Fruit fly (Drosophila melanogaster) whole organism: ENCODE results near the gene CrebA.

Source experiments
- CG8478 ChIP-seq: fragments of >200 bp; optimal IDR thresholded peaks from 2 replicates; lab custom pipeline; 2018; ENCODE audit warnings: inconsistent platforms
- Dll ChIP-seq: fragments of >200 bp; optimal IDR thresholded peaks from 2 replicates; lab custom pipeline; 2017
- EcR ChIP-seq, 2 experiments: fragments of >200 bp; optimal IDR thresholded peaks; 2 replicates each; lab custom pipeline; 2017; ENCODE audit warnings: missing biosample characterization in 2 of 2, missing genetic modification characterization in 2 of 2, missing genetic modification reagents in 2 of 2
- pan ChIP-seq: fragments of >200 bp; optimal IDR thresholded peaks from 2 replicates; lab custom pipeline; 2017
- psq ChIP-seq: fragments of >200 bp; optimal IDR thresholded peaks from 2 replicates; lab custom pipeline; 2017
- usp ChIP-seq: fragments of >200 bp; optimal IDR thresholded peaks from 2 replicates; lab custom pipeline; 2017; ENCODE audit warnings: missing biosample characterization, missing genetic modification characterization, mixed read lengths

dm6 chr3L:15583504-15583903, 48.3 kb downstream of the CrebA start, which contains the start of gene AIMP2:
- no peak for TF ChIP-seq CG8478 (lab: Kevin White, UChicago)
- TF ChIP-seq psq (lab: Kevin White, UChicago), result no peak
- TF ChIP-seq pan (lab: Kevin White, UChicago), result no peak
- no peak for TF ChIP-seq usp (GFP tag; lab: Kevin White, UChicago)
- TF ChIP-seq Dll (lab: Kevin White, UChicago), result no peak
- no peak for TF ChIP-seq EcR (GFP tag; optimal IDR thresholded peaks at IDR 0.05; lab: Kevin White, UChicago)
